Fruit fly (Drosophila melanogaster): Measurements from ENCODE around the gene SmD2.

dm6 chr3R:6339795-6340194, 5.9 kb downstream of the SmD2 start, which contains the start of gene Osi20:
- no peak for TF ChIP-seq Hr83 (GFP tag; optimal IDR thresholded peaks at IDR 0.05; ENCODE audit: poor library complexity, severe bottlenecking)
- TF ChIP-seq usp (GFP tag; optimal IDR thresholded peaks at IDR 0.05) = no peak
- TF ChIP-seq Myc (optimal IDR thresholded peaks at IDR 0.05) = no peak
- TF ChIP-seq CG32264 (GFP tag; optimal IDR thresholded peaks at IDR 0.05) = no peak
- TF ChIP-seq Vsx2 (GFP tag; optimal IDR thresholded peaks at IDR 0.05; ENCODE audit: partially characterized antibody) = no peak
- TF ChIP-seq lola (GFP tag; optimal IDR thresholded peaks at IDR 0.05) = no peak
- no peak for TF ChIP-seq dl (GFP tag; optimal IDR thresholded peaks at IDR 0.05; ENCODE audit: insufficient read depth in 1 of 2, partially characterized antibody in 2 of 2)
- no peak for TF ChIP-seq Rel (GFP tag; optimal IDR thresholded peaks at IDR 0.05)
- TF ChIP-seq Rel (tag; optimal IDR thresholded peaks at IDR 0.05) = no peak
- no peak for TF ChIP-seq OdsH (GFP tag; optimal IDR thresholded peaks at IDR 0.05)
- TF ChIP-seq Sp1 (GFP tag; optimal IDR thresholded peaks at IDR 0.05) = no peak
- no peak for TF ChIP-seq h (GFP tag; optimal IDR thresholded peaks at IDR 0.05)
- TF ChIP-seq HLH106 (tag; optimal IDR thresholded peaks at IDR 0.05) = no peak

Data from whole organism, wandering third instar larva.